Worm (Caenorhabditis elegans) whole organism, L4 larva: Measurements from ENCODE around the gene rgs-11.
A peak's percentile ranks its signal among the peaks of the same experiment; 100 is the strongest.

ENCODE experiments used
- T20F7.1 ChIP-seq: fragments of 200-800 bp; sonication (Bioruptor generic); optimal IDR thresholded peaks from 2 replicates; lab custom pipeline; 2018; ENCODE audit warnings: mild to moderate bottlenecking, missing genetic modification characterization, missing compliant biosample characterization
- Y48G9A.11 ChIP-seq: fragments of 200-800 bp; sonication (Bioruptor generic); IDR thresholded peaks from 2 replicates; pipeline ENCODE4 v1.3.6; 2022; ENCODE audit warnings: missing genetic modification reagents, missing genetic modification characterization, missing compliant biosample characterization
- Y5F2A.4 ChIP-seq: fragments of 200-800 bp; sonication (Bioruptor generic); optimal IDR thresholded peaks from 2 replicates; lab custom pipeline; 2018; ENCODE audit warnings: mild to moderate bottlenecking, missing genetic modification characterization, missing compliant biosample characterization
- aha-1 ChIP-seq: fragments of 150-350 bp; peaks from one replicate; lab custom pipeline; 2014; ENCODE audit warnings: missing biosample characterization, missing genetic modification characterization
- ceh-20 ChIP-seq: fragments of 200-800 bp; sonication (Bioruptor generic); IDR thresholded peaks from 2 replicates; pipeline ENCODE4 v1.3.6; 2022; ENCODE audit warnings: missing genetic modification reagents, missing genetic modification characterization, missing compliant biosample characterization
- ceh-32 ChIP-seq: sonication (generic microtip); optimal IDR thresholded peaks from 2 replicates; lab custom pipeline; 2016; ENCODE audit warnings: mild to moderate bottlenecking, missing genetic modification characterization, missing compliant biosample characterization; ENCODE audit not compliant: poor library complexity
- ceh-44 ChIP-seq: fragments of 200-800 bp; sonication (Bioruptor generic); IDR thresholded peaks from 2 replicates; pipeline ENCODE4 v1.3.6; 2022; ENCODE audit warnings: missing genetic modification reagents, missing genetic modification characterization, missing compliant biosample characterization
- daf-12 ChIP-seq: fragments of 150-350 bp; optimal IDR thresholded peaks from 2 replicates; lab custom pipeline; 2014; ENCODE audit warnings: missing biosample characterization, missing genetic modification reagents, missing genetic modification characterization
- daf-16 ChIP-seq, 3 experiments: sonication (generic microtip); optimal IDR thresholded peaks; 2 replicates each; lab custom pipeline; 2016 to 2017; ENCODE audit warnings: missing genetic modification characterization in 3 of 3, missing genetic modification reagents in 3 of 3, mild to moderate bottlenecking in 2 of 3, missing compliant biosample characterization in 2 of 3, missing biosample characterization in 1 of 3, moderate library complexity in 1 of 3
- dmd-6 ChIP-seq: fragments of 200-800 bp; sonication (Bioruptor generic); IDR thresholded peaks from 2 replicates; pipeline ENCODE4 v1.3.6; 2022; ENCODE audit warnings: missing genetic modification reagents, missing genetic modification characterization, missing compliant biosample characterization
- dmd-9 ChIP-seq: fragments of 200-800 bp; sonication (Bioruptor generic); IDR thresholded peaks from 2 replicates; pipeline ENCODE4 v1.3.6; 2022; ENCODE audit warnings: missing genetic modification reagents, missing genetic modification characterization, missing compliant biosample characterization
- duxl-1 ChIP-seq: sonication (generic microtip); optimal IDR thresholded peaks from 2 replicates; lab custom pipeline; 2016; ENCODE audit warnings: mild to moderate bottlenecking, missing genetic modification characterization, moderate library complexity, missing compliant biosample characterization; ENCODE audit not compliant: poor library complexity
- hif-1 ChIP-seq, 2 experiments: sonication (generic microtip); optimal IDR thresholded peaks; 2 replicates each; lab custom pipeline; 2016 to 2017; ENCODE audit warnings: missing compliant biosample characterization in 2 of 2, missing genetic modification characterization in 2 of 2, missing genetic modification reagents in 2 of 2, missing genotype in 2 of 2, mild to moderate bottlenecking in 1 of 2
- hlh-11 ChIP-seq: fragments of 200-800 bp; sonication (Bioruptor generic); optimal IDR thresholded peaks from 2 replicates; lab custom pipeline; 2018; ENCODE audit warnings: mild to moderate bottlenecking, missing genetic modification characterization, missing compliant biosample characterization
- hlh-30 ChIP-seq: sonication (generic microtip); optimal IDR thresholded peaks from 2 replicates; lab custom pipeline; 2017; ENCODE audit warnings: antibody characterized with exemption, mild to moderate bottlenecking, missing genetic modification characterization, missing compliant biosample characterization; ENCODE audit not compliant: insufficient read depth
- hmg-1.1 ChIP-seq: fragments of 200-800 bp; sonication (Bioruptor generic); IDR thresholded peaks from 2 replicates; pipeline ENCODE4 v1.3.6; 2022; ENCODE audit warnings: missing genetic modification reagents, missing genetic modification characterization, missing compliant biosample characterization
- lin-38 ChIP-seq: fragments of 200-800 bp; sonication (Bioruptor generic); IDR thresholded peaks from 2 replicates; pipeline ENCODE4 v1.3.6; 2022; ENCODE audit warnings: missing genetic modification reagents, missing genetic modification characterization, missing compliant biosample characterization
- lir-3 ChIP-seq: sonication (generic microtip); optimal IDR thresholded peaks from 2 replicates; lab custom pipeline; 2016; ENCODE audit warnings: mild to moderate bottlenecking, missing genetic modification characterization, missing compliant biosample characterization
- lsy-2 ChIP-seq, 2 experiments: fragments of 150-350 bp in 1 of 2; sonication (generic microtip) in 1 of 2; optimal IDR thresholded peaks; 2 replicates each; lab custom pipeline; 2014 to 2017; ENCODE audit warnings: missing biosample characterization in 2 of 2, missing genetic modification characterization in 2 of 2
- madf-9 ChIP-seq: fragments of 200-800 bp; sonication (Bioruptor generic); conservative IDR thresholded peaks from 2 replicates; pipeline ENCODE4 v1.3.6; 2022; ENCODE audit warnings: missing genetic modification reagents, missing genetic modification characterization, missing compliant biosample characterization
- mep-1 ChIP-seq: fragments of 150-350 bp; sonication (generic microtip); optimal IDR thresholded peaks from 3 replicates; lab custom pipeline; 2014; ENCODE audit warnings: missing biosample characterization, missing genetic modification characterization
- mes-2 ChIP-seq: sonication (generic microtip); optimal IDR thresholded peaks from 2 replicates; lab custom pipeline; 2016; ENCODE audit warnings: missing genotype, mild to moderate bottlenecking, missing genetic modification characterization, missing compliant biosample characterization; ENCODE audit not compliant: poor library complexity, severe bottlenecking
- mxl-3 ChIP-seq: fragments of 200-800 bp; sonication (Bioruptor generic); optimal IDR thresholded peaks from 2 replicates; lab custom pipeline; 2018; ENCODE audit warnings: mild to moderate bottlenecking, missing genetic modification characterization, missing compliant biosample characterization
- nhr-42 ChIP-seq: fragments of 200-800 bp; sonication (Bioruptor generic); IDR thresholded peaks from 2 replicates; pipeline ENCODE4 v1.3.6; 2022; ENCODE audit warnings: missing genetic modification characterization, missing compliant biosample characterization
- nhr-48 ChIP-seq: sonication (generic microtip); optimal IDR thresholded peaks from 2 replicates; lab custom pipeline; 2016; ENCODE audit warnings: mild to moderate bottlenecking, missing genetic modification characterization, missing compliant biosample characterization
- nhr-77 ChIP-seq: fragments of 150-350 bp; optimal IDR thresholded peaks from 2 replicates; lab custom pipeline; 2014; ENCODE audit warnings: missing biosample characterization, missing genetic modification characterization
- pha-4 ChIP-seq, 2 experiments: fragments of 150-350 bp in 1 of 2; fragments of 200-800 bp in 1 of 2; sonication (Bioruptor generic) in 1 of 2; IDR thresholded peaks in 1 of 2; optimal IDR thresholded peaks in 1 of 2; 2 replicates each; pipeline versions ENCODE4 v1.3.6 to Lab custom; 2014 to 2022; ENCODE audit warnings: missing genetic modification characterization in 2 of 2, missing genetic modification reagents in 2 of 2, missing biosample characterization in 1 of 2, missing compliant biosample characterization in 1 of 2
- php-3 ChIP-seq: fragments of 200-800 bp; sonication (Bioruptor generic); IDR thresholded peaks from 2 replicates; pipeline ENCODE4 v1.3.6; 2022; ENCODE audit warnings: missing genetic modification reagents, missing genetic modification characterization, missing compliant biosample characterization
- pqm-1 ChIP-seq: sonication (generic microtip); optimal IDR thresholded peaks from 2 replicates; lab custom pipeline; 2017; ENCODE audit warnings: missing biosample characterization, missing genetic modification characterization
- rbr-2 ChIP-seq: sonication (generic microtip); optimal IDR thresholded peaks from 2 replicates; lab custom pipeline; 2016; ENCODE audit warnings: missing genotype, missing genetic modification characterization, missing compliant biosample characterization
- sdz-12 ChIP-seq: fragments of 200-800 bp; sonication (Bioruptor generic); optimal IDR thresholded peaks from 2 replicates; lab custom pipeline; 2018; ENCODE audit warnings: mild to moderate bottlenecking, missing genetic modification characterization, missing compliant biosample characterization
- set-16 ChIP-seq: fragments of 200-800 bp; sonication (Bioruptor generic); IDR thresholded peaks from 2 replicates; pipeline ENCODE4 v1.3.6; 2022; ENCODE audit warnings: missing genetic modification reagents, missing genetic modification characterization, missing compliant biosample characterization
- snpc-4 ChIP-seq: fragments of 150-350 bp; optimal IDR thresholded peaks from 2 replicates; lab custom pipeline; 2014; ENCODE audit warnings: missing biosample characterization, missing genetic modification characterization
- spr-1 ChIP-seq: sonication (generic microtip); optimal IDR thresholded peaks from 2 replicates; lab custom pipeline; 2016; ENCODE audit warnings: mild to moderate bottlenecking, missing genetic modification characterization, missing compliant biosample characterization
- tra-1 ChIP-seq: fragments of 200-800 bp; sonication (Bioruptor generic); IDR thresholded peaks from 2 replicates; pipeline ENCODE4 v1.3.6; 2022; ENCODE audit warnings: missing genetic modification reagents, missing genetic modification characterization, missing compliant biosample characterization
- unc-62 ChIP-seq, 3 experiments: fragments of 150-350 bp in 1 of 3; sonication (generic microtip); optimal IDR thresholded peaks in 2 of 3; peaks in 1 of 3; 1 replicate in 1 of 3; 2 replicates in 2 of 3; lab custom pipeline; 2014 to 2017; ENCODE audit warnings: missing biosample characterization in 3 of 3, missing genetic modification characterization in 3 of 3, missing genetic modification reagents in 3 of 3, missing genotype in 1 of 3
- zag-1 ChIP-seq: fragments of 150-350 bp; optimal IDR thresholded peaks from 2 replicates; lab custom pipeline; 2014; ENCODE audit warnings: missing biosample characterization, missing genetic modification characterization

The rgs-11 gene

ce11 chrX:14929512-14929911 lies 34.8 kb upstream of the rgs-11 start:
- peak in 1 of 2 experiments; percentile 92 for TF ChIP-seq unc-62 (GFP tag; optimal IDR thresholded peaks at IDR 0.05 in 1 of 2; lab: Kevin White, UChicago)
- TF ChIP-seq unc-62 (tag; optimal IDR thresholded peaks at IDR 0.05; lab: Kevin White, UChicago) = no peak
- TF ChIP-seq Y48G9A.11 = no peak

DNA sequence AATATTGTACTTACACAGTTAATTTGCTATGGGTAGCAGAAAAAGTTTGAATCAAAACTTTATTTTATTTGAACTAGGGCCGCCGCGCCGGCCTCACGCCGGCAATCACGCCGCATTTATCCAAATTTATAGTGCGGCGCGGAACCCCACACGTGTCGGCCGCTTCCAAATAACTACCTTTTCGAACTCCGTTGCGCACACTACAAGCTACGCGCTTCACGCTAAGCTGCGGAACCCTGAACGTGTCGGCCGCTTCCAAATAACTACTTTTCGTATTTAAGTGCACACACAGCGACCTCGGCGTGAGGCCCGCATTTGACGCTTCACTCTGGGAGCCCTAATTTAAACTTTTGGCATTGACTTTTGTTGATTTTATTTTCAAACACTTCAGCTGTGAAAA lies 32.9 kb upstream of the rgs-11 start:
- peak; percentile 25; the same call in 1 of the 2 replicates for TF ChIP-seq set-16 (GFP tag; lab: Robert Waterston, UW)
- no peak for TF ChIP-seq sdz-12 (GFP tag; lab: Kevin White, UChicago)
- no peak for TF ChIP-seq php-3

DNA sequence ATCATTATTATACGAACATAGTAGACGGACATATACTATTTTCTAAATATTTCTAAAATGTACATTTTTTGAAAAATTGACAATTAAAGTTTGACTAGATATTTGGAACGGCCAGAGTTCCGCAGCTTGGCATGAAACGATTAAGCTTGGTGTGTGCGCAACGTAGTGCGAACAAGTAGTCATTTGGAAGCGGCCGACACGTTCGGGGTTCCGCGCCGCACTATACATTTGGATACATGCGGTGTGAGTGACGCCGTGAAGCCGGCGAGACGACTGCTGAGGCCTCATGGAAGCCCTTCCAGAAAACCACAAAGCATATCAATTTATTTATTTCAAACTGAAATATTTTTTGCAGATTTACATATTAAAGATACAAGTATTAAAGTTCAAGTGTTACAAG lies 26.2 kb upstream of the rgs-11 start:
- TF ChIP-seq lir-3 (no peak), nhr-42 (GFP tag; lab: Robert Waterston, UW) (peak; percentile 31; the same call in 1 of the 2 replicates), ceh-20 (GFP tag; lab: Robert Waterston, UW) (no peak), dmd-9 (GFP tag; lab: Robert Waterston, UW) (no peak), snpc-4 (tag; lab: Kevin White, UChicago) (peak; percentile 75), unc-62 (GFP tag; optimal IDR thresholded peaks at IDR 0.05 in 1 of 2; lab: Kevin White, UChicago) (peak in 1 of 2 experiments; percentile 34), unc-62 (tag; optimal IDR thresholded peaks at IDR 0.05; lab: Kevin White, UChicago) (no peak), pha-4 (GFP tag; IDR thresholded peaks at IDR 0.05; lab: Robert Waterston, UW) (peak; percentile 20; the same call in 1 of the 2 replicates), pha-4 (tag; optimal IDR thresholded peaks at IDR 0.05; lab: Kevin White, UChicago) (no peak), Y48G9A.11 (0 out of 2 replicates have a peak, but pooled peaks have one; percentile 24)

DNA sequence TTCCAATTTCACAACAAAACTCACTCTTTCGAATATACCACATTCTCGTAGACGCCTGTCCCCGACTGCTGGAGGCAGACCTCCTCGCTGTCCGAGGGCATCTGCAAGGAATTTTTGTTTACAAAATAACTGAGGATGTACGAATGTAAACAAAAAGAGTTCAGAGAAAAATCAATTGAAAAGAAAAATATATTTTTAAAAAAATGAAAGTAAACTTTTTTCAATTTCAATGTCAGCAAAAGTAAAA lies 18.2 kb upstream of the rgs-11 start, which contains the start of gene mrp-5:
Gene mrp-5 (minus strand): TSS at position 101 of the 247 bp plus-strand sequence.
- no peak for TF ChIP-seq ceh-32
- TF ChIP-seq pqm-1 = no peak
- TF ChIP-seq ceh-44 (GFP tag; lab: Robert Waterston, UW) = no peak
- TF ChIP-seq duxl-1 = no peak
- no peak for TF ChIP-seq nhr-42 (GFP tag; lab: Robert Waterston, UW)

- TF ChIP-seq T20F7.1 (GFP tag; lab: Kevin White, UChicago) (peak; percentile 52), hlh-11 (tag; lab: Kevin White, UChicago) (peak; percentile 84), zag-1 (tag; lab: Kevin White, UChicago) (no peak), mes-2 (peak; percentile 30), aha-1 (tag; lab: Kevin White, UChicago) (peak; percentile 36), pqm-1 (peak; percentile 88), lin-38 (GFP tag; lab: Robert Waterston, UW) (peak; percentile 70), tra-1 (0 out of 2 replicates have a peak, but pooled peaks have one; percentile 57), nhr-48 (peak; percentile 82), dmd-6 (GFP tag; lab: Robert Waterston, UW) (peak; percentile 86), php-3 (peak; percentile 81; the same call in 1 of the 2 replicates), dmd-9 (GFP tag; lab: Robert Waterston, UW) (no peak), unc-62 (GFP tag; optimal IDR thresholded peaks at IDR 0.05 in 1 of 2; lab: Kevin White, UChicago) (peak; percentile 11 to 93), unc-62 (tag; optimal IDR thresholded peaks at IDR 0.05; lab: Kevin White, UChicago) (no peak), rbr-2 (tag; lab: Kevin White, UChicago) (no peak), nhr-77 (tag; lab: Kevin White, UChicago) (peak; percentile 28), lir-3 (no peak), daf-12 (no peak), lsy-2 (tag; optimal IDR thresholded peaks at IDR 0.05; lab: Kevin White, UChicago) (peak in 1 of 2 experiments; percentile 42), daf-16 (GFP tag; optimal IDR thresholded peaks at IDR 0.05; lab: Kevin White, UChicago) (peak in 1 of 2 experiments; percentile 25), daf-16 (tag; optimal IDR thresholded peaks at IDR 0.05; lab: Kevin White, UChicago) (peak; percentile 75), madf-9 (GFP tag; lab: Robert Waterston, UW) (peak; percentile 30; the same call in 1 of the 2 replicates), set-16 (GFP tag; lab: Robert Waterston, UW) (no peak), hmg-1.1 (0 out of 2 replicates have a peak, but pooled peaks have one; percentile 38), hif-1 (tag; optimal IDR thresholded peaks at IDR 0.05; lab: Kevin White, UChicago) (peak in 1 of 2 experiments; percentile 11), spr-1 (tag; lab: Kevin White, UChicago) (no peak), hlh-30 (tag; lab: Kevin White, UChicago) (peak; percentile 95), mxl-3 (peak; percentile 32), Y5F2A.4 (GFP tag; lab: Kevin White, UChicago) (no peak), mep-1 (tag; lab: Kevin White, UChicago) (peak; percentile 31)
Measured at ce11 chrX:14946464-14947354, 17.6 kb upstream of the rgs-11 start.
